Worm (Caenorhabditis elegans): ENCODE data around the gene Y51H7C.12.

DNA sequence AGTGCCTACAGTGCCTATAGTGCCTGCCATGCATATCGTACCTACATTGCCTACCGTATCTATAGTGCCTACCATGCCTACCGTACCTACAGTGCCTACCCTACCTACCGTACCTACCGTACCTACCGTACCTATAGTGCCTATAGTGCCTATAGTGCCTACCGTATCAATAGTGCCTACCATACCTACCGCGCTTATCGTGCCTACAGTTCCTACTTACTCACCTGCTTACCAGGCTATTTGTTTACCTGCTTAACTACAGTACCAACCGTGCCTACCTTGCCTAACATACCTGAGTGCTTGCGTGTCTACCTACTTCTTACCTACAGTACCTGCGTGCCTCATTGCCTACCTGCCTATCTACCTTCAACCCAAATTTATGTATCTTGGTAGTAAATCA, 5.1 kb downstream of the Y51H7C.12 start:
- TF ChIP-seq nhr-28 (tag; optimal IDR thresholded peaks at IDR 0.05), result no peak
- no peak for TF ChIP-seq zip-4 (GFP tag; optimal IDR thresholded peaks at IDR 0.05)
